Worm (Caenorhabditis elegans): ENCODE data around the gene smrc-1.

Gene smrc-1

ce11 chrIII:6411914-6412313 lies 21.2 kb downstream of the smrc-1 start, which contains the start of gene C05D11.5:
Gene C05D11.5 (minus strand): TSS chrIII:6412014.
- TF ChIP-seq lsy-2 (tag; optimal IDR thresholded peaks at IDR 0.05) (no peak), flh-1 (GFP tag; optimal IDR thresholded peaks at IDR 0.05) (no peak), mab-5 (tag; optimal IDR thresholded peaks at IDR 0.05) (no peak)

ce11 chrIII:6415306-6415973 lies 24.7 kb downstream of the smrc-1 start, which contains the start of gene nas-4:
Gene nas-4 (minus strand): TSS chrIII:6415656.
- TF ChIP-seq blmp-1 (tag; optimal IDR thresholded peaks at IDR 0.05) (no peak), ceh-39 (tag; optimal IDR thresholded peaks at IDR 0.05) (no peak), tbx-8 (GFP tag; optimal IDR thresholded peaks at IDR 0.05) (no peak), elt-1 (tag; optimal IDR thresholded peaks at IDR 0.05; ENCODE audit: borderline replicate concordance, insufficient read depth) (no peak), bed-3 (GFP tag; optimal IDR thresholded peaks at IDR 0.05) (no peak), M03D4.4 (tag; optimal IDR thresholded peaks at IDR 0.05) (no peak), lin-32 (GFP tag; optimal IDR thresholded peaks at IDR 0.05) (no peak), ztf-11 (tag; optimal IDR thresholded peaks at IDR 0.05) (no peak), ceh-43 (GFP tag; optimal IDR thresholded peaks at IDR 0.05) (no peak), mls-2 (tag; optimal IDR thresholded peaks at IDR 0.05) (no peak), mab-5 (tag; optimal IDR thresholded peaks at IDR 0.05) (no peak), drap-1 (GFP tag; optimal IDR thresholded peaks at IDR 0.05) (no peak), nhr-28 (tag; optimal IDR thresholded peaks at IDR 0.05) (no peak), nhr-237 (tag; optimal IDR thresholded peaks at IDR 0.05) (no peak), unc-39 (tag; optimal IDR thresholded peaks at IDR 0.05) (no peak), nhr-76 (tag; optimal IDR thresholded peaks at IDR 0.05) (no peak), sem-2 (GFP tag; optimal IDR thresholded peaks at IDR 0.05) (no peak), lin-13 (tag; optimal IDR thresholded peaks at IDR 0.05) (no peak), ceh-83 (GFP tag; optimal IDR thresholded peaks at IDR 0.05) (no peak), ces-1 (GFP tag; optimal IDR thresholded peaks at IDR 0.05) (no peak)

DNA sequence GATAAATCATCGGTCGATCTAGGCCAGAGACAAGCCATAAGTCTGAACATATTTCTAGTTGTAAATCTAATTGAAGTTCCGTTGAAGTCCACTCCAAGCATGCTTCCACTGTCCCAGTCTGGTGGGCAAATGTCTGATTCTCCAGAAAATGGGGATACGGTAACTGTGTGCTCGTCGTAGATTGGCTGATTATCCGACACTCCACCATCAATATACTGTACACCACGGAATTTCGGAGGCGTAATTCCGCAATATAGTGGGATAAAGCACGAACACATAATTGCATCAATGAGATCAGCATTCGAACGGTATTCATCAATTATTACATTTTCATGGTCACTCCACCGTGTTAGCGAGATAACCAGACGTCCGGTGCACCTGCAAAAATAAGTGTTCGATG lies 27.5 kb downstream of the smrc-1 start:
- TF ChIP-seq sptf-1 (tag; optimal IDR thresholded peaks at IDR 0.05) (no peak), pha-4 (tag; optimal IDR thresholded peaks at IDR 0.05) (no peak), unc-62 (GFP tag; optimal IDR thresholded peaks at IDR 0.05) (no peak)

DNA sequence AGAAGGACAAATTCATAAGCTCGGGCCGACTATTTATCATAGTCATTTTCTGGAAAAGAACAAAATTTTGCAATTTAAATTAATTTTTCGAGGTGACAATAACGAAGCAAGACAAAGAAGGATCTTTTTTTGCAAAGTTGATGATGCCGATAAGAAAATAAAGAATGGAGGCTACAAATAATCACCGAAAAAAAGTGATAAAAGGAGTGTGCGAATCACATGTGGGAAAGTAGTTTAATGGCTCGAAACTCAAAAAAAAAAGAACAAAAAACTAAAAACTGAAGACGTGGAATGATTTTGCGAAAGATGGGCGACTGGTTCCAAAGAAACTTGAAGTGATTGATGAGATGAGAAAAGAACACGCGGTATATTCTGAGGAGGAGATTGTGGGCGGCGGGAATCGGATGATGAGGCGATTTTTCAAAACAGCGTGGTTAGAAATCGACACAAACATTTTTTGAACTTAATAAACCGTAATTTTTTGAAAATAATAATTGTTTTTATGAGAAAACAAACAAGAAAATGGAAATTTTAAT lies 28.7 kb downstream of the smrc-1 start, which contains the start of gene atgl-1:
Gene atgl-1 (minus strand): TSS at position 51 of the 536 bp plus-strand sequence.
- TF ChIP-seq unc-62 (GFP tag; optimal IDR thresholded peaks at IDR 0.05) = no peak
- no peak for TF ChIP-seq unc-39 (tag; optimal IDR thresholded peaks at IDR 0.05)
- no peak for TF ChIP-seq blmp-1 (tag; optimal IDR thresholded peaks at IDR 0.05)
- no peak for TF ChIP-seq nhr-76 (tag; optimal IDR thresholded peaks at IDR 0.05)
- TF ChIP-seq ceh-43 (GFP tag; optimal IDR thresholded peaks at IDR 0.05) = no peak
- no peak for TF ChIP-seq hlh-1 (tag; optimal IDR thresholded peaks at IDR 0.05)
- no peak for TF ChIP-seq mls-2 (tag; optimal IDR thresholded peaks at IDR 0.05)
- no peak for TF ChIP-seq elt-1 (tag; optimal IDR thresholded peaks at IDR 0.05; ENCODE audit: borderline replicate concordance, insufficient read depth)
- TF ChIP-seq snpc-4 (tag; optimal IDR thresholded peaks at IDR 0.05) = no peak
- no peak for TF ChIP-seq nhr-237 (tag; optimal IDR thresholded peaks at IDR 0.05)
- TF ChIP-seq M03D4.4 (tag; optimal IDR thresholded peaks at IDR 0.05) = no peak
- TF ChIP-seq sem-2 (GFP tag; optimal IDR thresholded peaks at IDR 0.05) = no peak
- no peak for TF ChIP-seq lin-32 (GFP tag; optimal IDR thresholded peaks at IDR 0.05)
- TF ChIP-seq nhr-2 (tag; optimal IDR thresholded peaks at IDR 0.05) = no peak
- TF ChIP-seq pha-4 (tag; optimal IDR thresholded peaks at IDR 0.05) = no peak
- TF ChIP-seq sptf-1 (tag; optimal IDR thresholded peaks at IDR 0.05) = no peak
- no peak for TF ChIP-seq cnd-1 (tag; optimal IDR thresholded peaks at IDR 0.05)

- TF ChIP-seq ceh-83 (GFP tag; optimal IDR thresholded peaks at IDR 0.05) (no peak), hlh-1 (tag; optimal IDR thresholded peaks at IDR 0.05) (peak; percentile 10)
Observed at ce11 chrIII:6420201-6420600, 29.5 kb downstream of the smrc-1 start.

DNA sequence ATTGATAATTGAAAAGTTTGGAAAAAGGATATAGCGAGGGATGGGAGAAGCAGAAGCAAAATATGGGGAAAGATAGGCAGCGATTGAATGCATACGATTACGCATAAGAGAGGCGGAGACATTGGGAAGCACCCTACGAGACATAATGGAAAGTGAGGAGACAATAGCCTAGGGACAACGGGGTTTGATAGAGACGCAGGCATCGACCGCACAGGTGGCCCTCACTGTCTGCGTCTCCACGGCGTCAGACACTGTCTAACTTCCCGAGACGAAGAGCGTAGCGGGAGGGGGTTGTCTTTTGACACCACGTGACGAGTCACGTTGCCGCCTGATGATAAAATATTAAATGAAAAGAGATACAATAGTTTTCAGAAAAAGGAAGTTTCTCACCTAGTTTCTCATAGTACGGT lies 30.3 kb downstream of the smrc-1 start:
- TF ChIP-seq ceh-83 (GFP tag; optimal IDR thresholded peaks at IDR 0.05) = no peak
- TF ChIP-seq tbx-8 (GFP tag; optimal IDR thresholded peaks at IDR 0.05) = no peak
- no peak for TF ChIP-seq mab-5 (tag; optimal IDR thresholded peaks at IDR 0.05)
- no peak for TF ChIP-seq zip-8 (tag; optimal IDR thresholded peaks at IDR 0.05)
- TF ChIP-seq M03D4.4 (tag; optimal IDR thresholded peaks at IDR 0.05) = no peak
- TF ChIP-seq lin-13 (tag; optimal IDR thresholded peaks at IDR 0.05) = no peak
- peak; percentile 59 for TF ChIP-seq elt-1 (tag; optimal IDR thresholded peaks at IDR 0.05; ENCODE audit: borderline replicate concordance, insufficient read depth)
- peak; percentile 71 for TF ChIP-seq hlh-1 (tag; optimal IDR thresholded peaks at IDR 0.05)
- no peak for TF ChIP-seq sptf-1 (tag; optimal IDR thresholded peaks at IDR 0.05)
- TF ChIP-seq nhr-12 (tag; optimal IDR thresholded peaks at IDR 0.05) = no peak
- TF ChIP-seq nhr-2 (tag; optimal IDR thresholded peaks at IDR 0.05) = no peak
- peak; percentile 75 for TF ChIP-seq ces-1 (GFP tag; optimal IDR thresholded peaks at IDR 0.05)
- no peak for TF ChIP-seq nhr-237 (tag; optimal IDR thresholded peaks at IDR 0.05)
- TF ChIP-seq ceh-43 (GFP tag; optimal IDR thresholded peaks at IDR 0.05) = no peak
- TF ChIP-seq nhr-76 (tag; optimal IDR thresholded peaks at IDR 0.05) = no peak
- TF ChIP-seq bed-3 (GFP tag; optimal IDR thresholded peaks at IDR 0.05) = no peak
- no peak for TF ChIP-seq ztf-11 (tag; optimal IDR thresholded peaks at IDR 0.05)
- TF ChIP-seq unc-39 (tag; optimal IDR thresholded peaks at IDR 0.05) = no peak
- no peak for TF ChIP-seq sem-2 (GFP tag; optimal IDR thresholded peaks at IDR 0.05)
- TF ChIP-seq blmp-1 (tag; optimal IDR thresholded peaks at IDR 0.05) = no peak
- no peak for TF ChIP-seq mls-2 (tag; optimal IDR thresholded peaks at IDR 0.05)
- TF ChIP-seq elt-3 (tag; optimal IDR thresholded peaks at IDR 0.05) = no peak
- peak; percentile 18 for TF ChIP-seq mep-1 (tag; optimal IDR thresholded peaks at IDR 0.05)
- TF ChIP-seq nhr-28 (tag; optimal IDR thresholded peaks at IDR 0.05) = no peak
- no peak for TF ChIP-seq drap-1 (GFP tag; optimal IDR thresholded peaks at IDR 0.05)
- no peak for TF ChIP-seq lin-32 (GFP tag; optimal IDR thresholded peaks at IDR 0.05)
- TF ChIP-seq pha-4 (tag; optimal IDR thresholded peaks at IDR 0.05) = peak; percentile 82
- peak; percentile 93 for TF ChIP-seq ham-2 (GFP tag; optimal IDR thresholded peaks at IDR 0.05)
